Worm (Caenorhabditis elegans): ENCODE data around the gene math-24.
"Not testable (repeated sequence)": the region's sequence is repeated elsewhere in the genome, so short reads cannot be mapped to it uniquely, and the experiment has no call there.

The math-24 gene

DNA sequence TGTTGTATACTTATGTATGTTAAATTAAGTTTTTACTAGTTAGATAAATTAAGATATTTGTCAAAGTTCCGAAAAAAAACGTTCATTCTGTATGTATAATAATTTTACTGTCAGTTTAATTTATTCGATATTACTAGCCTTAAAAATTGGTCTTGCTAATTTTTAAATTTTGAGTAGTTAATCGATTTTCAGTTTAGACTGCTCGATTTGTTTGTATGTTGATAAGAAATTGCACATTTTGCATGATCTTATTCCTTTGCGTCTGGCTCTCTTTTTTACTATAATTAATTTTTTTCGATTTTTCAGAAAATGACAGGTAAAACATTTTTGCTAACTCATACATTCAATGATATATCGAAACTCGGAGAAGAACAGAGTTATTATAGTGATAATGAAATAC lies at the start of gene math-24:
TSS of gene math-24 (plus strand) at position 301 of the 400 bp plus-strand sequence.
- TF ChIP-seq dao-5 (tag; optimal IDR thresholded peaks at IDR 0.05) (no peak), W03F9.2 (tag; optimal IDR thresholded peaks at IDR 0.05) (no peak), him-1 (tag; optimal IDR thresholded peaks at IDR 0.05) (no peak)

DNA sequence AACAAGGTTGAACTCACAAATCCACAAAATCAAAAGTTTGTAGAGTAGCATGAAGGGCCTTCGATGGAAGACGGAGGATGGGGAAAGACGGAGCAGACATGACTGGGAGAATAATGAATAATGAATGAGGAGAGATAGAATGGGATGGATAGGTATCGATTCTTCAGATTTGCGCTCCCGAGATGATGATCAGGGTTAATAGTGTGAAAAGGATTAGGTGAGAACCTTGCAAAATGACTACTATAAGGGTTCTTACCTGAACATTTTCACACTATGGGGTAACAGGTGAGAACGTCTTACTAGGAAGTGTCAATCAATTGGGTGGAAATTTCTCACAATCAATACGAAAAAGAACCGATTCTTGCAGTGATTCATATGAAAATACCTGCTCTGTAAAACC lies 49.7 kb upstream of the math-24 start, which contains the start of gene fbxb-96:
TSS of gene fbxb-96 (minus strand) at position 101 of the 400 bp plus-strand sequence.
- TF ChIP-seq dao-5 (tag; optimal IDR thresholded peaks at IDR 0.05) (no peak), W03F9.2 (tag; optimal IDR thresholded peaks at IDR 0.05) (no peak), him-1 (tag; optimal IDR thresholded peaks at IDR 0.05) (no peak)

DNA sequence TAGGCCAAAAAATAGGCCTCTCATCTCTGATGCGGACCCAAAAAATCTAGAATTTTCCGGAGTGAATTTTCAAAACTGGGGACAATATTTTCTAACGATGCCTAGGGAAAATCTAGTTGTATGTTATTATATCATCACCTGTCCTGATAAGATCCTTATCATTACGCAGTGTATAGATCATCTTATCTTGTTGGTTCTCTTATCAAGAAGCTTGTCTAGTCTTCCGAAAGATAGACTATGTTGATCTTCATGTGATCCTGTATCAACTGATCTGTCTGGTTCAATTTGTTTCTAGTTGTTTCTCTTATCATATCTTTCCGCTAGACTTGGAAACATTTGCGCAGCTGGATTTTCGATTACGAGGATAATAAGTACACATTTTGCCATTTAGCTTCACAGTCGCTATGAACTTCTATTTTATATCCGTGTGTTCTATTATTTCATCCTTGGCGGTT lies 49.2 kb upstream of the math-24 start, which contains the start of gene C52E2.3:
TSS of gene C52E2.3 (plus strand) at position 405 of the 455 bp plus-strand sequence.
- TF ChIP-seq dao-5 (tag; optimal IDR thresholded peaks at IDR 0.05) (no peak), W03F9.2 (tag; optimal IDR thresholded peaks at IDR 0.05) (no peak), him-1 (tag; optimal IDR thresholded peaks at IDR 0.05) (no peak)

DNA sequence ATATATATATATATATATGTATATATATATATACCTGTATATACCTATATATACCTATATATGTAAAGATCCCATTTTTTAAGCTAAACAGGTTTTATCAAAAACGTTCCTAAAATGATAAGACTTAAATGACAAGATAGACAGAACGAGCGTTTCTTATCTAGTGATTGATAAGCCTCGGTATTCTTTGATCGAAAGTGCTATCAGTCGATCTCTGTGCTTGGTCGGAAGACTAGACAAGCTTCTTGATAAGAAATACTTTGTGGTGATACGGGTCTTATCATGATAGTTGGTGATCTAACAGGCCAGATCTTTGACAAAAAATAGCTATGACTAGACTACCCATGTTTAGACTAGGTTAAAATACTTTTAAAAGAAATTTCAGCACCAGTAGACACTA lies 48.3 kb upstream of the math-24 start:
- TF ChIP-seq dao-5 (tag; optimal IDR thresholded peaks at IDR 0.05): no peak
- TF ChIP-seq him-1 (tag; optimal IDR thresholded peaks at IDR 0.05): no peak
- TF ChIP-seq W03F9.2 (tag; optimal IDR thresholded peaks at IDR 0.05): no peak

DNA sequence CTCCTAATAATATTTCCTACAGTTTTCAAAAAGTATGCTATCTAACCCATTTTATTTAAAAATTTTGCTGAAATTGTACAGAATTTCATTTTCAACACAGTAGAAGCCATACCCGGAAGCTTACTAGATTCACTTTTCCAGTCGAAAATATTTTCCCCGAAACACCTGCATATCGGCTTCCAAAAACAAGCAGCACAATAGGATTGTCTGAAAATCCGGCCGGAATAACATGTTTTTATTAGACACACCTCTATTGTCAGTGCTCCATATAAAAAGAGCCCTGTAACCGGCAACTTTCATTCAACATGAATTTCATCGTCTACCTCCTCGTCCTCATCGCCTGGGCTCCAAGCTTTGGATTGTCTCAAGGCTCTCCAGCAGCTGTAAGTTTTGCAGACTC lies 47.5 kb upstream of the math-24 start, which contains the start of gene C52E2.2:
TSS of gene C52E2.2 (plus strand) at position 301 of the 400 bp plus-strand sequence.
- no peak for TF ChIP-seq dao-5 (tag; optimal IDR thresholded peaks at IDR 0.05)
- TF ChIP-seq W03F9.2 (tag; optimal IDR thresholded peaks at IDR 0.05): no peak
- no peak for TF ChIP-seq him-1 (tag; optimal IDR thresholded peaks at IDR 0.05)

DNA sequence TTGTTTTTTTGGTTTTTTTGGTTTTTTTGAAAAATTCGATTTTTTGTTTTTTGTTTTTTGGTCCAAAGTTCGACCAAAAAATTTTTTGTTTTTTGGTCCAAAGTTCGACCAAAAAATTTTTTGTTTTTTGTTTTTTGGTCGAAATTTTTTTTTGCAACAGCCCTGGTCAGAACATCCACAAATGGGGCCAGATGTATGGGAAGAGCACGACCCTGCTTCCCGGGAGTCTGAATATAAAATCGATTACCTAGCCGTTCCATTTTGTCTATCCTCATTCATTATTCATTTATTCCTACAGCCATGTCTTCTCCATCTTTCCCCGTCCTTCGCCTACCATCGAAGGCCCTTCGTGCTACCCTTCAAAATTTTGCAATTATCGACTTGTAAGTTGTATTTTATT lies 45.9 kb upstream of the math-24 start, which contains the start of gene fbxb-95:
TSS of gene fbxb-95 (plus strand) at position 301 of the 400 bp plus-strand sequence.
- not testable (repeated sequence) for TF ChIP-seq dao-5, him-1, W03F9.2 (tag; optimal IDR thresholded peaks at IDR 0.05)

DNA sequence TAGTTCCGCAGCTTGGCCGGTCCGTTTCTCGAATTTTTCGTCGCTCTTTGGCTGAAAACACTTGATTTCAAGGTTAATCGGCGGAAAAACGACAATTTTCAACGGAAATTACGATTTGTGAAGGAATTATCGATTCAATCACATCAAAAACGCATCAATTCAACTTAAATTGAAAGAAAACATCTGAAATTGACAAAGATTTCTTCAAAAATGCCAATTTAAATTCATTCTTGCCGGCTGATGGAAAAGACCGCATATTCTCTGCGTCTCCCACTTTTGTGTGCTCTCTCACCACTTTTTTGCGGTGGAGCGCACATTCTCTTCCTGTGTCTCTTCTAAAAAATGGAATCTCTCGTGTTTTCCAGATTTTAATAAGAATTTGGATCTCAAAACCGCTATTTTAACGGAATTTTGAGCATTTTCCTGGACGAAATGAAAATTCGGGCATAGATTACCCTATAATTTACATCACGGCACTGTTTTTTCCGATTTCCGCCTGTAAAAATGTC lies 38.7 kb upstream of the math-24 start, which contains the start of gene C16C4.18:
TSS of gene C16C4.18 (minus strand) at position 51 of the 509 bp plus-strand sequence.
- TF ChIP-seq dao-5, W03F9.2, him-1 (tag; optimal IDR thresholded peaks at IDR 0.05): not testable (repeated sequence)

DNA sequence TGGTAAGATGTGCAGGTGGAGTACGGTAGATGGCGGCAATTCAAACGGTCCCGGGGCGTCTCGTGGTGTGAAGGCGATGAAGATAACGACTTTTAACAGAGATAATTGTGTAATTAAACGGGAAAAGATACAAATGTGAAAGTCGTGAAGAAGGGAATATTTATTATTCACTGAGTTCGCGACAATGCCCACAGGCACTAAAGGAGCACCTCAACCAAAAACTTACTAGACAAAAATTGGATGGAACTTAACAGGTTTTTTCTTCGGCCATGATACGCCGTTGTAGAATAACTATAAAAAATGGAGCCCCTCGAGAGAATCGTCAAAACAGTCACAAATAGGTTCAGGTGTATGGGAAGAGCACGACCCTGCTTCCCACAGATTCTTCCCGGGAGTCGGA lies 37.7 kb upstream of the math-24 start, which contains the start of gene fbxb-98:
TSS of gene fbxb-98 (plus strand) at position 301 of the 400 bp plus-strand sequence.
- not testable (repeated sequence) for TF ChIP-seq W03F9.2, dao-5, him-1 (tag; optimal IDR thresholded peaks at IDR 0.05)

DNA sequence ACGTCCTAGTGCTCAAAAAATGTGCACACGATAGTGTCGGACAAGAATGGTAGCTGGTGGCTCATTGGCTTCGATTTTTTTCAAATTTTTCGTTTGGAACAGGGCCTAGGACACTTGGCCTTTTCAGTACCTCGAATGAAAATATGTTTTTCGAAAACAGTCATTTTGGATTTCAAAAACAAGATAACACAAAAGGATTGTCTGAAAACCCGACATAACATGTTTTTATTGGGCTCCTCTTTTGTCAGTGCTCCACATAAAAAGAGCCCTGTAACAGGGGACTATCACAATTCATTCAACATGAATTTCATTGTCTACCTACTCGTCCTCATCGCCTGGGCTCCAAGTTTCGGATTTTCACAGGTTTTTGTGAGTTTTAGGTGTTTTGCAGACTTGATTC lies 35.8 kb upstream of the math-24 start, which contains the start of gene C16C4.17:
TSS of gene C16C4.17 (plus strand) at position 301 of the 400 bp plus-strand sequence.
- TF ChIP-seq W03F9.2 (tag; optimal IDR thresholded peaks at IDR 0.05): no peak
- TF ChIP-seq dao-5 (tag; optimal IDR thresholded peaks at IDR 0.05): no peak
- TF ChIP-seq him-1 (tag; optimal IDR thresholded peaks at IDR 0.05): no peak

DNA sequence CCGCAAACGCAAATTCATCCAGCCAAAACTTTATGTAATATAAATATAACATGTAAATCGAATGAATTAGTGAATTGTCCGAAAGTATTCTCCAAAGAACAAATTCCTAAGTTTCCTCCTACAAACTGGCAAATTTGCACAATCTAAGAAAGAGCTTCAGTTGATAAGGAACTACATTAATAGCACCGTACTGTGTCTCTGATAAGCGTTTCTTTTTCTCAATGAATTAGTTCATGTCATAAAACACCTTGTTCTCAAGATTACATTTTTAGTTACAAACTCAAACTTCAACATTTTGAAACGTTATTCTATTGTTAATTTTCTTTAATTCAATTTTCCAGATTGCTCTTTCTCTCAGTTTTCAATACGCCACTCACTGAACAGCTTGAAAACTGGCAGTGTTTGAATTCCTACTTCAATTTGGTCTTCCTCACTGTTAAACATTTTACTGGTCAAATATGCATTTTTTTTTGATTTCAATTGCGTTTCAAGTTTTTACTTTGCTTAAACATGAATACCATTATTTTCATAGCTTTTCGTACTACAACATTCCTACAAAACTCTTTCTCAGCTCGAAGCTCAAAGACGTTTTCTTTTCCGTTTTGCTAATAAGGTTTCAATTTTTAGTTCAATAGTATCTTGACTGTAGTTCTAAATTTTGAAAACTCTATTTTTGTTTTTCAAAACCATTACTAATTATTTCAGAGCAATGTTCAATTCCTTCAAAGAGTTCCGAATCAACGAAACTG lies 34.2 kb upstream of the math-24 start, which contains the start of gene math-15:
TSS of gene math-15 (plus strand) at position 699 of the 749 bp plus-strand sequence.
- TF ChIP-seq him-1 (tag; optimal IDR thresholded peaks at IDR 0.05): no peak
- no peak for TF ChIP-seq dao-5 (tag; optimal IDR thresholded peaks at IDR 0.05)
- TF ChIP-seq W03F9.2 (tag; optimal IDR thresholded peaks at IDR 0.05): no peak

DNA sequence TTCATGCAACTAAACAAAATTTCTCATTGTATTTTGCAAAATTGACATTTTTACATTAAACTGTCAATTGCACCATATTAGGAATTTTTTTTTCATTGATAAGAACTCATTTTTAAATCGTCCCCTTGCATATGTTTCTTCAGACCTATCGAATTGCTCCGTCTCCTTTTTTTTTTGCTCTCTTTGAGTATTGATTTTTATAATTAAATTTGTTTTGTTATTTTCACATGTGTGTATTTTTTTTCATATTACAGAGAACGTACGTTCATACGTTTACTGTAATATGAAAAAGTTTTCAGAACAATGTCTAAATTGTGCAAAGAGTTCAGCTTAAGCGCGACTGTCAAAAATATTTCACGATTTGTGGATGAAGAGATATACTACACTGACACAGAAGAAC lies 30.9 kb upstream of the math-24 start, which contains the start of gene math-14:
TSS of gene math-14 (plus strand) at position 301 of the 400 bp plus-strand sequence.
- TF ChIP-seq him-1 (tag; optimal IDR thresholded peaks at IDR 0.05) (no peak), W03F9.2 (tag; optimal IDR thresholded peaks at IDR 0.05) (no peak), dao-5 (tag; optimal IDR thresholded peaks at IDR 0.05) (no peak)

DNA sequence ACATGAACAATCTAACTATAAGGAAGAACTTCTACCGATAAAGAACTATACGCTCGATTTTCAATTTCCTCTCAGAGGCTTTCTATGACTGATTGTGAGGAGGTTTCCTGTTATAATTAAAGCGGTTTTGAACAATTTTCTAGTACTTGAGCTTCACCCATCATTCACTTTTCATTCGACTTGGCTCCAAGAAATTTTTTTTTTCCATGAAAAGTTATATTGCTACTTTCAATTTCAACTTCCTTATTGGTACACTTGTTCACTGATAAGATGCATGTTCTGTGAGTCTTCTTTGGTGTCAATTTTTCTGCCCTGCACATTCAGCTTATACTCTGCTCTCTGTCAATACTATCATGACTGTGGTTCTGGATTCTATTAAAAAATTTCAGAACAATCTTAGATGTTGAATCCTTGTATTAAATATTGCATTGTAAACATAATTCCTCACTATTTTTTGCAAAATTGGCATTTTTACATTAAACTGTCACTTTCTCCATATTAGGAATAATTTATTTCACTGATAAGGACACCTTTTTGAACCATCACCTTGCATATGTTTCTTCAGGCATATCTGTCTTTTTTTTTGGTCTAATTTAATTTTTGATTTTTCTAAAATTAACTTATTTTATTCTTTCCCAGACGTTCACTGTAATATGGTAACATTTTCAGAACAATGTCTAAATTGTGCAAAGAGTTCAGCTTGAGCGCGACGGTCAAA lies 29.0 kb upstream of the math-24 start, which contains the start of gene math-10:
TSS of gene math-10 (plus strand) at position 668 of the 718 bp plus-strand sequence.
- TF ChIP-seq dao-5 (tag; optimal IDR thresholded peaks at IDR 0.05): no peak
- TF ChIP-seq W03F9.2 (tag; optimal IDR thresholded peaks at IDR 0.05): no peak
- no peak for TF ChIP-seq him-1 (tag; optimal IDR thresholded peaks at IDR 0.05)

DNA sequence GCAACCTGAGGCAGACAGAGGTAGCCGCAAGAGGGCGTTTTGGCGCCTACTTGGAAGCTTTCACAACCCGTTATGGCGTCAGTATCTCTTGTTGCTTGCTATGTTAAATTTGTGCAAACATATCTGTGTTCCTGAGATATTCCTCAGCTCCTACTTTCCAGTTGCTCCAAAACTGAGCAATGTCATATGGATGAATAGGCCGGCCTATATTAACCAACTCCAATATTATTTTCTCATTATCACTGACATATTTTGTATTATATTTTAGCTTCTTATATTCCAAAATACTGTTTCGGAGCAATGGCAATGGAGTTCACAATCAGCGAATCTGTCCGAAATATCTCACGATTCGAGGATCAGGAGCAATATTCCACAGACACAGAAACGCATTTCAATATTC lies 24.4 kb upstream of the math-24 start, which contains the start of gene math-13:
TSS of gene math-13 (plus strand) at position 301 of the 400 bp plus-strand sequence.
- TF ChIP-seq him-1 (tag; optimal IDR thresholded peaks at IDR 0.05): no peak
- no peak for TF ChIP-seq W03F9.2 (tag; optimal IDR thresholded peaks at IDR 0.05)
- no peak for TF ChIP-seq dao-5 (tag; optimal IDR thresholded peaks at IDR 0.05)

All from whole organism, L4/young adult.